Fruit fly (Drosophila melanogaster) whole organism, embryonic: Measurements from ENCODE around the gene CG15539.

ENCODE experiments used
- B-H2 ChIP-seq: fragments of 200-800 bp; sonication (Bioruptor generic); optimal IDR thresholded peaks from 2 replicates; lab custom pipeline; 2018; ENCODE audit warnings: missing biosample characterization, mild to moderate bottlenecking, missing genetic modification characterization
- CG12942 ChIP-seq: fragments of 200-800 bp; sonication (Bioruptor generic); optimal IDR thresholded peaks from 3 replicates; lab custom pipeline; 2016; ENCODE audit warnings: missing biosample characterization, missing genetic modification characterization
- CG14667 ChIP-seq: fragments of 200-800 bp; sonication (Bioruptor generic); IDR thresholded peaks from 2 replicates; pipeline ENCODE4 v1.3.6; 2022; ENCODE audit warnings: missing biosample characterization, missing genetic modification characterization
- CG15601 ChIP-seq: fragments of 200-800 bp; sonication (Bioruptor generic); optimal IDR thresholded peaks from 3 replicates; lab custom pipeline; 2019; ENCODE audit warnings: missing biosample characterization, mild to moderate bottlenecking, missing genetic modification characterization, moderate library complexity
- CG2202 ChIP-seq: fragments of 200-800 bp; sonication (Bioruptor generic); optimal IDR thresholded peaks from 2 replicates; lab custom pipeline; 2018; ENCODE audit warnings: missing biosample characterization, mild to moderate bottlenecking, missing genetic modification characterization
- E2f2 ChIP-seq: fragments of 200-800 bp; sonication (Bioruptor generic); IDR thresholded peaks from 2 replicates; pipeline ENCODE4 v1.3.6; 2022; ENCODE audit warnings: missing biosample characterization, missing genetic modification characterization
- Usf ChIP-seq: fragments of 200-800 bp; sonication (Bioruptor generic); optimal IDR thresholded peaks from 2 replicates; lab custom pipeline; 2017; ENCODE audit warnings: missing genotype, missing biosample characterization, missing genetic modification characterization
- danr ChIP-seq: fragments of 200-800 bp; sonication (Bioruptor generic); IDR thresholded peaks from 2 replicates; pipeline ENCODE4 v1.3.6; 2022; ENCODE audit warnings: missing biosample characterization, missing genetic modification characterization
- lola ChIP-seq, 3 experiments: fragments of >200 bp in 2 of 3; fragments of 200-800 bp in 1 of 3; sonication (Bioruptor generic) in 1 of 3; optimal IDR thresholded peaks; 2 replicates each; lab custom pipeline; 2017 to 2019; ENCODE audit warnings: missing biosample characterization in 3 of 3, missing genetic modification characterization in 3 of 3, mild to moderate bottlenecking in 1 of 3, moderate library complexity in 1 of 3

- TF ChIP-seq CG12942 (GFP tag; lab: Kevin White, UChicago): no peak
- TF ChIP-seq lola (GFP tag; optimal IDR thresholded peaks at IDR 0.05; lab: Kevin White, UChicago): no peak
- no peak for TF ChIP-seq Usf (GFP tag; lab: Kevin White, UChicago)
- TF ChIP-seq CG14667 (GFP tag; lab: Robert Waterston, UW): no peak
- no peak for TF ChIP-seq CG2202
- no peak for TF ChIP-seq danr (GFP tag; lab: Robert Waterston, UW)
- no peak for TF ChIP-seq E2f2 (GFP tag; lab: Robert Waterston, UW)
- no peak for TF ChIP-seq B-H2 (GFP tag; lab: Kevin White, UChicago)
- no peak for TF ChIP-seq CG15601 (tag; lab: Kevin White, UChicago)
These were observed 39.2 kb downstream of the CG15539 start for dm6 chr3R:30544974-30545373.
